Worm (Caenorhabditis elegans) whole organism, late embryonic: ENCODE measurements around the gene srw-123.
"Not testable (repeated sequence)": the region's sequence is repeated elsewhere in the genome, so short reads cannot be mapped to it uniquely, and the experiment has no call there.

Experiments
- C08G9.2 ChIP-seq: sonication (generic microtip); optimal IDR thresholded peaks from 2 replicates; lab custom pipeline; 2016; ENCODE audit warnings: mild to moderate bottlenecking, missing genetic modification characterization, moderate library complexity, missing compliant biosample characterization
- C38D4.7 ChIP-seq: fragments of 200-800 bp; sonication (Bioruptor generic); optimal IDR thresholded peaks from 2 replicates; lab custom pipeline; 2018; ENCODE audit warnings: mild to moderate bottlenecking, missing genetic modification characterization, moderate library complexity, missing compliant biosample characterization
- F13H6.1 ChIP-seq: sonication (generic microtip); optimal IDR thresholded peaks from 2 replicates; lab custom pipeline; 2016; ENCODE audit warnings: missing genetic modification characterization, missing compliant biosample characterization
- K09A11.1 ChIP-seq: sonication (generic microtip); optimal IDR thresholded peaks from 2 replicates; lab custom pipeline; 2017; ENCODE audit warnings: antibody characterized with exemption, mild to moderate bottlenecking, missing genetic modification characterization, missing compliant biosample characterization; ENCODE audit not compliant: insufficient read depth
- ahr-1 ChIP-seq: sonication (generic microtip); optimal IDR thresholded peaks from 2 replicates; lab custom pipeline; 2016; ENCODE audit warnings: missing genetic modification characterization, missing compliant biosample characterization
- ama-1 ChIP-seq: fragments of 150-350 bp; optimal IDR thresholded peaks from 2 replicates; lab custom pipeline; 2014
- ceh-14 ChIP-seq: sonication (generic microtip); optimal IDR thresholded peaks from 2 replicates; lab custom pipeline; 2016; ENCODE audit warnings: missing genotype, missing genetic modification characterization, missing compliant biosample characterization
- ceh-19 ChIP-seq: fragments of 200-800 bp; sonication (Bioruptor generic); optimal IDR thresholded peaks from 2 replicates; lab custom pipeline; 2018; ENCODE audit warnings: mild to moderate bottlenecking, missing genetic modification characterization, missing compliant biosample characterization
- ceh-2 ChIP-seq: sonication (generic microtip); optimal IDR thresholded peaks from 2 replicates; lab custom pipeline; 2016; ENCODE audit warnings: missing genotype, missing genetic modification characterization, missing compliant biosample characterization
- ceh-22 ChIP-seq: sonication (generic microtip); optimal IDR thresholded peaks from 2 replicates; lab custom pipeline; 2017; ENCODE audit warnings: missing biosample characterization, missing genetic modification characterization
- ceh-24 ChIP-seq: sonication (generic microtip); optimal IDR thresholded peaks from 2 replicates; lab custom pipeline; 2016; ENCODE audit warnings: mild to moderate bottlenecking, missing genetic modification characterization, missing compliant biosample characterization
- ceh-31 ChIP-seq: sonication (generic microtip); optimal IDR thresholded peaks from 2 replicates; lab custom pipeline; 2016; ENCODE audit warnings: missing genetic modification characterization, missing compliant biosample characterization
- ceh-34 ChIP-seq: sonication (generic microtip); optimal IDR thresholded peaks from 2 replicates; lab custom pipeline; 2016; ENCODE audit warnings: mild to moderate bottlenecking, missing genetic modification characterization, missing compliant biosample characterization
- ceh-45 ChIP-seq: fragments of 200-800 bp; sonication (Bioruptor generic); IDR thresholded peaks from 2 replicates; pipeline ENCODE4 v1.3.6; 2022; ENCODE audit warnings: missing genetic modification reagents, missing genetic modification characterization, missing compliant biosample characterization
- che-1 ChIP-seq: sonication (generic microtip); optimal IDR thresholded peaks from 2 replicates; lab custom pipeline; 2016; ENCODE audit warnings: mild to moderate bottlenecking, missing genetic modification characterization, missing compliant biosample characterization
- dve-1 ChIP-seq: sonication (generic microtip); optimal IDR thresholded peaks from 2 replicates; lab custom pipeline; 2017; ENCODE audit warnings: antibody characterized with exemption, mild to moderate bottlenecking, missing genetic modification characterization, missing compliant biosample characterization
- ets-4 ChIP-seq: sonication (generic microtip); optimal IDR thresholded peaks from 2 replicates; lab custom pipeline; 2016; ENCODE audit warnings: missing genetic modification characterization, missing compliant biosample characterization
- eyg-1 ChIP-seq: sonication (generic microtip); optimal IDR thresholded peaks from 2 replicates; lab custom pipeline; 2016; ENCODE audit warnings: missing genotype, missing genetic modification characterization, missing compliant biosample characterization
- fax-1 ChIP-seq: sonication (generic microtip); optimal IDR thresholded peaks from 2 replicates; lab custom pipeline; 2016; ENCODE audit warnings: missing genotype, missing genetic modification characterization, missing compliant biosample characterization
- fkh-6 ChIP-seq: sonication (generic microtip); optimal IDR thresholded peaks from 2 replicates; lab custom pipeline; 2016; ENCODE audit warnings: missing genetic modification characterization, missing compliant biosample characterization
- hlh-15 ChIP-seq: sonication (generic microtip); optimal IDR thresholded peaks from 2 replicates; lab custom pipeline; 2016; ENCODE audit warnings: missing genetic modification characterization, missing compliant biosample characterization
- hlh-30 ChIP-seq: sonication (generic microtip); optimal IDR thresholded peaks from 2 replicates; lab custom pipeline; 2017; ENCODE audit warnings: antibody characterized with exemption, missing genetic modification characterization, missing compliant biosample characterization; ENCODE audit not compliant: insufficient read depth
- hlh-8 ChIP-seq: sonication (generic microtip); optimal IDR thresholded peaks from 2 replicates; lab custom pipeline; 2016; ENCODE audit warnings: missing genotype, missing genetic modification characterization, missing compliant biosample characterization
- madf-2 ChIP-seq: sonication (generic microtip); optimal IDR thresholded peaks from 2 replicates; lab custom pipeline; 2017; ENCODE audit warnings: missing genetic modification characterization, missing compliant biosample characterization
- pag-3 ChIP-seq: sonication (generic microtip); optimal IDR thresholded peaks from 2 replicates; lab custom pipeline; 2016; ENCODE audit warnings: missing compliant biosample characterization, missing genetic modification characterization, borderline replicate concordance
- pqm-1 ChIP-seq: sonication (generic microtip); optimal IDR thresholded peaks from 2 replicates; lab custom pipeline; 2016; ENCODE audit warnings: missing genetic modification characterization, missing compliant biosample characterization
- pros-1 ChIP-seq: fragments of 150-350 bp; optimal IDR thresholded peaks from 2 replicates; lab custom pipeline; 2014; ENCODE audit warnings: missing biosample characterization, missing genetic modification reagents, missing genetic modification characterization
- ref-2 ChIP-seq: sonication (generic microtip); optimal IDR thresholded peaks from 2 replicates; lab custom pipeline; 2016; ENCODE audit warnings: missing genetic modification characterization, missing compliant biosample characterization
- rnt-1 ChIP-seq: sonication (generic microtip); optimal IDR thresholded peaks from 2 replicates; lab custom pipeline; 2016; ENCODE audit warnings: missing genetic modification characterization, missing compliant biosample characterization
- sdc-2 ChIP-seq: sonication (generic microtip); optimal IDR thresholded peaks from 2 replicates; lab custom pipeline; 2016; ENCODE audit warnings: missing genotype, missing genetic modification characterization, missing compliant biosample characterization
- sox-2 ChIP-seq: fragments of 200-800 bp; sonication (Bioruptor generic); IDR thresholded peaks from 2 replicates; pipeline ENCODE4 v1.3.6; 2022; ENCODE audit warnings: missing genetic modification reagents, missing genetic modification characterization, missing compliant biosample characterization
- tbx-2 ChIP-seq: sonication (generic microtip); optimal IDR thresholded peaks from 2 replicates; lab custom pipeline; 2016; ENCODE audit warnings: missing genetic modification characterization, missing compliant biosample characterization
- ttx-3 ChIP-seq: sonication (generic microtip); optimal IDR thresholded peaks from 2 replicates; lab custom pipeline; 2016; ENCODE audit warnings: missing genetic modification reagents, missing genetic modification characterization, missing compliant biosample characterization
- unc-3 ChIP-seq, 2 experiments: fragments of 200-800 bp in 1 of 2; sonication (Bioruptor generic) in 1 of 2; sonication (generic microtip) in 1 of 2; conservative IDR thresholded peaks in 1 of 2; optimal IDR thresholded peaks in 1 of 2; 2 replicates each; pipeline versions ENCODE4 v1.3.6 to Lab custom; 2016 to 2022; ENCODE audit warnings: missing compliant biosample characterization in 2 of 2, missing genetic modification characterization in 2 of 2, missing genetic modification reagents in 1 of 2
- unc-42 ChIP-seq: sonication (generic microtip); optimal IDR thresholded peaks from 2 replicates; lab custom pipeline; 2016; ENCODE audit warnings: missing genotype, missing genetic modification characterization, missing compliant biosample characterization
- unc-55 ChIP-seq: sonication (generic microtip); optimal IDR thresholded peaks from 2 replicates; lab custom pipeline; 2017; ENCODE audit warnings: missing biosample characterization, missing genetic modification reagents, missing genetic modification characterization
- ztf-16 ChIP-seq: sonication (generic microtip); optimal IDR thresholded peaks from 2 replicates; lab custom pipeline; 2017; ENCODE audit warnings: missing genetic modification characterization, missing compliant biosample characterization

Gene srw-123

DNA sequence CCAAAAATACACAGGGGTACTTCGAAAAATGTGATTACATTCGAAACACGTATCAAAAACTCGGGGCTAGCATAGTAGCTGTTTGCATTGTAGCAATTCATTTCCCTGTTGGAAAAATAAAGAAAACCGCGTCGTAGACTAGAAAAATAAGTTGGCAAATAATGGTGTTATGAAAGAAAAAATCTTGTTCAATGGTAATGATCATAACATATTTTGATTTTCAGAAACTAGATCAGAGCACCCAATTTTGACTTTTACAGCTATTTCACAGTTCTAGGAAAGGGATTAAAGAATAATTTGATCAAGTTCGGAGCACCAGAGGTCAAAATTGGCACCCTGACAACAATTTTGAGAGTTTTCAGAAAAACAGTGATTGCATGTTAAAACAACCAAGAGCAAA is 19.8 kb downstream of the srw-123 start, which contains the start of gene srh-248:
srh-248 (minus strand) TSS at position 101 of the 400 bp plus-strand sequence.
- TF ChIP-seq hlh-30 (tag; lab: Kevin White, UChicago); eyg-1; ets-4: not testable (repeated sequence)

DNA sequence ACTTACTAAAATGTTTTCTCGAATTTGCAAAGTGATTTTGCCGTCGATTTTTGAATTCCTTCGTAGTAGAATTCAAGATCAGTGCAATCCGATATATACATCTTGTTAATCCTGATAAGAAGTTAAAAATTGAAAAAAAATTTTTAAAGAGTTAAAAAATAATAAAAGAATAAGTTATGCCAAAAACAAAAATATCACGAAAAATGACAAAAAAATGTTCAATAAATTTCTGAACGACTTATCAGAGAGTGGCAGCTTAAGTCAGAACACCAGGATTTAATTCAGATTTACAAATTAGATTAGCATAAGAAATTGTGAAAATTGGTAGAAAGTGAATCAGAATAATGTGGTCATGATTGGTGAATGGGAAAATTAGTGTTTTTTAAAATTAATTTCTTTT is 23.1 kb downstream of the srw-123 start, which contains the start of gene srw-122:
srw-122 (minus strand) TSS at position 101 of the 400 bp plus-strand sequence.
- TF ChIP-seq ahr-1 (tag; lab: Kevin White, UChicago); C08G9.2; madf-2 (tag; lab: Kevin White, UChicago): not testable (repeated sequence)

DNA sequence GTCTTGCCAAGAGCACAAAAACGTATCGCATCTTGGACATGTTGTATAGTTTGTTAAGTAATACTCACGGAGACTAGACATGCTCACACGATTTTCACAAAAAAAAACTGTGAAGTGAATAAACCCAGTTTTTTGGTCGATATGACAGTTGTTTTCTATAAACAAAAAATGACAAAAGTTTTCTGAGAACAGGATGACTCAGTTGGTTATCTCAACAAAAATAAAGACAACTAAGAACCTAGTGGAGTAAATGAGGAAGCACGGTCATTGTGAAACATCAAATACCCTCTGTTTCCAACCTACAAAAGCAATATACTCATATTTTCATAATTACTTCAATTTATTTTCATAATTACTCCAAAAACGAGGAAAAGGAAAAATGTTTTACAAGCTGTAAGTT is 29.6 kb downstream of the srw-123 start, which contains the start of gene srh-87:
srh-87 (minus strand) TSS at position 101 of the 400 bp plus-strand sequence.
- TF ChIP-seq F13H6.1 (no peak), ets-4 (no peak)

DNA sequence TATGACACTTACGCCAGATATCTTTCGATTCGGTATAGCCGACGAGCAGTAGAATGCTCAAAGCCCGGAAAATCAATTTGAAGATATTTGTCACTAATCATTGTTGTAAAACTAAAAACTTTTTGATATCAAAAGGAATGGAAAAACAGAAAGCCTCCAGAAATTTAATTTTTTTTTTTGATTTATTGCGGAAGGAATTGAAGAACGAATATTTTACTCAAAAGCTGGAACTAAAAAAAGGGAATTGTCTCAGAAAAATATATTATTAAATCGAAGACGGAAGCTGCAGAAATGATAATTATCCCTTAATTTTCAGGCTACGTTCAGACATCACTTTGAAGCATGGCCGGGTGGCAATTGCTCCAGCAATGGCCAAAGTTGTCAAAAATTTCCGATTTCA is 31.3 kb downstream of the srw-123 start, which contains the start of gene srw-137:
srw-137 (minus strand) TSS at position 101 of the 400 bp plus-strand sequence.
- TF ChIP-seq sdc-2 (no peak), ztf-16 (tag; lab: Kevin White, UChicago) (no peak), hlh-15 (tag; lab: Kevin White, UChicago) (no peak), unc-42 (no peak), rnt-1 (tag; lab: Kevin White, UChicago) (no peak)

DNA sequence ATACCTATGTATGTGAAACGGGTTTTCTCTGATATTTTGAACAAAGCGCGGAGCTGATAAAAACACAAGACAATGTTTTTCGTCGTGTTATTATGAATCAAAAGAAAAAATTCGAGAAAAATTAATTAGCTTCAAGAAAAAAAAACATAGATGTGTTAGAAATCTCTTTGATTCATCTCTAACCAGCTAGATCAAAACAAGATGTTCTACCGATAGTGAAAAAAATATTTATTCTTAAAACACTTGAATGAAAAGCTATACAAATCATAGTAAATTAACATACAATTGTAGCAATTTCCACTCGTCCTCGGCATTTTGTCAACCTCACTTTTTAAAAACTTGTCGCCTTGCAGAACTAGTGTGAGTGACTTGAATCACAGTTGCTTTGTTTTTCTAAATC is 32.9 kb downstream of the srw-123 start:
- TF ChIP-seq tbx-2 (tag; lab: Kevin White, UChicago), result no peak
- TF ChIP-seq sox-2, result no peak
- no peak for TF ChIP-seq unc-3 (GFP tag; conservative IDR thresholded peaks at IDR 0.05; lab: Robert Waterston, UW)
- TF ChIP-seq unc-3 (tag; optimal IDR thresholded peaks at IDR 0.05; lab: Kevin White, UChicago), result no peak
- no peak for TF ChIP-seq F13H6.1
- TF ChIP-seq che-1 (tag; lab: Kevin White, UChicago), result no peak
- TF ChIP-seq hlh-8 (tag; lab: Kevin White, UChicago), result no peak
- no peak for TF ChIP-seq ttx-3 (tag; lab: Kevin White, UChicago)
- no peak for TF ChIP-seq fkh-6 (tag; lab: Kevin White, UChicago)
- TF ChIP-seq ceh-45 (GFP tag; lab: Robert Waterston, UW), result no peak
- TF ChIP-seq unc-42, result no peak
- TF ChIP-seq ceh-34 (tag; lab: Kevin White, UChicago), result no peak
- no peak for TF ChIP-seq ceh-14
- TF ChIP-seq ceh-19 (GFP tag; lab: Kevin White, UChicago), result no peak
- no peak for TF ChIP-seq sdc-2
- TF ChIP-seq unc-55, result no peak
- TF ChIP-seq C38D4.7 (GFP tag; lab: Kevin White, UChicago), result no peak
- no peak for TF ChIP-seq ceh-24 (tag; lab: Kevin White, UChicago)
- TF ChIP-seq hlh-15 (tag; lab: Kevin White, UChicago), result no peak
- TF ChIP-seq ceh-2 (tag; lab: Kevin White, UChicago), result no peak

DNA sequence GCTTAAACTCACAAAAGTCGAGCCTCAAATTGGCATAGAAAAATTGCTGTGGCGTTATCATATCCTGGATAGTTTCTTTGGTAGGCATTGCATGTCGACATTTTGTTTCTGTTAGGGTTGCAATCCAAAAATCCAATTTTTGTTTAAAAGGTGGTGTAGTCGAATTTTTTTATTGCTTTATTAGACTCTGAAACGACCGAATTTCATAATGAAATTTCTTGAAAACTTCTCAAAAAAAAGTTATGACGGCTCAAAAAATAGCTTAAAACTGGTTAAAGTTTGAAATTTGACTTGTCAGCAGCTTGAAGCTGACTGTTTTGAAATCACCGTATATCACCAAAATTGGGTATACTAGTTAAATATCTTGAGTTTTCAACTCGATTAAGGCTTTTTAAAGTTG is 33.8 kb downstream of the srw-123 start, which contains the start of gene srw-143:
srw-143 (minus strand) TSS at position 101 of the 400 bp plus-strand sequence.
- TF ChIP-seq K09A11.1 (tag; lab: Kevin White, UChicago) (no peak), hlh-8 (tag; lab: Kevin White, UChicago) (no peak), fax-1 (no peak), ama-1 (lab: Kevin White, UChicago) (no peak), pag-3 (tag; lab: Kevin White, UChicago) (no peak), ztf-16 (tag; lab: Kevin White, UChicago) (no peak), dve-1 (no peak), sox-2 (no peak), pros-1 (tag; lab: Kevin White, UChicago) (no peak), ceh-34 (tag; lab: Kevin White, UChicago) (no peak), fkh-6 (tag; lab: Kevin White, UChicago) (no peak), hlh-30 (tag; lab: Kevin White, UChicago) (no peak), ceh-22 (no peak), ceh-24 (tag; lab: Kevin White, UChicago) (no peak), ref-2 (tag; lab: Kevin White, UChicago) (no peak), ceh-31 (no peak), pqm-1 (tag; lab: Kevin White, UChicago) (no peak)
